Worm (Caenorhabditis elegans) whole organism, L4 larva: ENCODE data around the gene puf-8.
A peak's percentile ranks its signal among the peaks of the same experiment; 100 is the strongest.

ENCODE experiments used
- D1046.2 ChIP-seq: fragments of 200-800 bp; sonication (Bioruptor generic); IDR thresholded peaks from 2 replicates; pipeline ENCODE4 v1.3.6; 2022; ENCODE audit warnings: missing genetic modification characterization, missing compliant biosample characterization
- F10B5.3 ChIP-seq: sonication (generic microtip); optimal IDR thresholded peaks from 2 replicates; lab custom pipeline; 2016; ENCODE audit warnings: mild to moderate bottlenecking, missing genetic modification characterization, missing compliant biosample characterization
- F26F4.8 ChIP-seq: fragments of 200-800 bp; sonication (Bioruptor generic); conservative IDR thresholded peaks from 2 replicates; pipeline ENCODE4 v1.3.6; 2022; ENCODE audit warnings: missing genetic modification characterization, missing compliant biosample characterization
- F37D6.2 ChIP-seq: sonication (generic microtip); optimal IDR thresholded peaks from 2 replicates; lab custom pipeline; 2016; ENCODE audit warnings: mild to moderate bottlenecking, missing genetic modification characterization, missing compliant biosample characterization
- T20F7.1 ChIP-seq: fragments of 200-800 bp; sonication (Bioruptor generic); optimal IDR thresholded peaks from 2 replicates; lab custom pipeline; 2018; ENCODE audit warnings: mild to moderate bottlenecking, missing genetic modification characterization, missing compliant biosample characterization
- Y105C5A.15 ChIP-seq: fragments of 200-800 bp; sonication (Bioruptor generic); IDR thresholded peaks from 2 replicates; pipeline ENCODE4 v1.3.6; 2022; ENCODE audit warnings: missing genetic modification characterization, missing compliant biosample characterization
- Y5F2A.4 ChIP-seq: fragments of 200-800 bp; sonication (Bioruptor generic); optimal IDR thresholded peaks from 2 replicates; lab custom pipeline; 2018; ENCODE audit warnings: mild to moderate bottlenecking, missing genetic modification characterization, missing compliant biosample characterization
- Y75B8A.6 ChIP-seq: fragments of 200-800 bp; sonication (Bioruptor generic); IDR thresholded peaks from 2 replicates; pipeline ENCODE4 v1.3.6; 2022; ENCODE audit warnings: missing genetic modification reagents, missing genetic modification characterization, missing compliant biosample characterization
- ZK337.2 ChIP-seq: fragments of 200-800 bp; sonication (Bioruptor generic); IDR thresholded peaks from 2 replicates; pipeline ENCODE4 v1.3.6; 2022; ENCODE audit warnings: missing genetic modification reagents, missing genetic modification characterization, missing compliant biosample characterization
- aha-1 ChIP-seq: fragments of 150-350 bp; peaks from one replicate; lab custom pipeline; 2014; ENCODE audit warnings: missing biosample characterization, missing genetic modification characterization
- aly-2 ChIP-seq: sonication (generic microtip); optimal IDR thresholded peaks from 2 replicates; lab custom pipeline; 2018; ENCODE audit warnings: missing biosample characterization, missing genetic modification characterization
- attf-4 ChIP-seq: sonication (generic microtip); optimal IDR thresholded peaks from 3 replicates; lab custom pipeline; 2017; ENCODE audit warnings: missing biosample characterization, missing genetic modification characterization
- ceh-20 ChIP-seq: fragments of 200-800 bp; sonication (Bioruptor generic); IDR thresholded peaks from 2 replicates; pipeline ENCODE4 v1.3.6; 2022; ENCODE audit warnings: missing genetic modification reagents, missing genetic modification characterization, missing compliant biosample characterization
- ceh-28 ChIP-seq: fragments of 150-350 bp; optimal IDR thresholded peaks from 2 replicates; lab custom pipeline; 2014; ENCODE audit warnings: missing biosample characterization, missing genetic modification reagents, missing genetic modification characterization
- ctbp-1 ChIP-seq: fragments of 200-800 bp; sonication (Bioruptor generic); IDR thresholded peaks from 2 replicates; pipeline ENCODE4 v1.3.6; 2022; ENCODE audit warnings: missing genetic modification reagents, missing genetic modification characterization, missing compliant biosample characterization
- daf-12 ChIP-seq: fragments of 150-350 bp; optimal IDR thresholded peaks from 2 replicates; lab custom pipeline; 2014; ENCODE audit warnings: missing biosample characterization, missing genetic modification reagents, missing genetic modification characterization
- daf-8 ChIP-seq: fragments of 200-800 bp; sonication (Bioruptor generic); IDR thresholded peaks from 2 replicates; pipeline ENCODE4 v1.3.6; 2022; ENCODE audit warnings: missing genetic modification characterization, missing compliant biosample characterization
- dmd-6 ChIP-seq: fragments of 200-800 bp; sonication (Bioruptor generic); IDR thresholded peaks from 2 replicates; pipeline ENCODE4 v1.3.6; 2022; ENCODE audit warnings: missing genetic modification reagents, missing genetic modification characterization, missing compliant biosample characterization
- dmd-9 ChIP-seq: fragments of 200-800 bp; sonication (Bioruptor generic); IDR thresholded peaks from 2 replicates; pipeline ENCODE4 v1.3.6; 2022; ENCODE audit warnings: missing genetic modification reagents, missing genetic modification characterization, missing compliant biosample characterization
- egl-43 ChIP-seq: fragments of 200-800 bp; sonication (Bioruptor generic); IDR thresholded peaks from 2 replicates; pipeline ENCODE4 v1.3.6; 2022; ENCODE audit warnings: missing genetic modification reagents, missing genetic modification characterization, missing compliant biosample characterization
- fkh-10 ChIP-seq: fragments of 150-350 bp; optimal IDR thresholded peaks from 2 replicates; lab custom pipeline; 2014; ENCODE audit warnings: missing biosample characterization, missing genetic modification reagents, missing genetic modification characterization
- gei-8 ChIP-seq: fragments of 200-800 bp; sonication (Bioruptor generic); optimal IDR thresholded peaks from 2 replicates; lab custom pipeline; 2018; ENCODE audit warnings: mild to moderate bottlenecking, missing genetic modification characterization, missing compliant biosample characterization
- hif-1 ChIP-seq, 2 experiments: sonication (generic microtip); optimal IDR thresholded peaks; 2 replicates each; lab custom pipeline; 2016 to 2017; ENCODE audit warnings: missing compliant biosample characterization in 2 of 2, missing genetic modification characterization in 2 of 2, missing genetic modification reagents in 2 of 2, missing genotype in 2 of 2, mild to moderate bottlenecking in 1 of 2
- hlh-11 ChIP-seq: fragments of 200-800 bp; sonication (Bioruptor generic); optimal IDR thresholded peaks from 2 replicates; lab custom pipeline; 2018; ENCODE audit warnings: mild to moderate bottlenecking, missing genetic modification characterization, missing compliant biosample characterization
- hlh-30 ChIP-seq: sonication (generic microtip); optimal IDR thresholded peaks from 2 replicates; lab custom pipeline; 2017; ENCODE audit warnings: antibody characterized with exemption, mild to moderate bottlenecking, missing genetic modification characterization, missing compliant biosample characterization; ENCODE audit not compliant: insufficient read depth
- lin-1 ChIP-seq: fragments of 200-800 bp; sonication (Bioruptor generic); IDR thresholded peaks from 2 replicates; pipeline ENCODE4 v1.3.6; 2022; ENCODE audit warnings: missing genetic modification reagents, missing genetic modification characterization, missing compliant biosample characterization
- lin-13 ChIP-seq: fragments of 150-350 bp; optimal IDR thresholded peaks from 2 replicates; lab custom pipeline; 2014; ENCODE audit warnings: missing biosample characterization, missing genetic modification reagents, missing genetic modification characterization
- lsy-2 ChIP-seq, 2 experiments: fragments of 150-350 bp in 1 of 2; sonication (generic microtip) in 1 of 2; optimal IDR thresholded peaks; 2 replicates each; lab custom pipeline; 2014 to 2017; ENCODE audit warnings: missing biosample characterization in 2 of 2, missing genetic modification characterization in 2 of 2
- madf-5 ChIP-seq, 2 experiments: fragments of 200-800 bp; sonication (Bioruptor generic); IDR thresholded peaks; 2 replicates each; pipeline ENCODE4 v1.3.6; 2022; ENCODE audit warnings: missing compliant biosample characterization in 2 of 2, missing genetic modification characterization in 2 of 2
- madf-9 ChIP-seq: fragments of 200-800 bp; sonication (Bioruptor generic); conservative IDR thresholded peaks from 2 replicates; pipeline ENCODE4 v1.3.6; 2022; ENCODE audit warnings: missing genetic modification reagents, missing genetic modification characterization, missing compliant biosample characterization
- mdl-1 ChIP-seq, 2 experiments: fragments of 150-350 bp in 1 of 2; sonication (generic microtip) in 1 of 2; optimal IDR thresholded peaks; 2 replicates each; lab custom pipeline; 2014 to 2017; ENCODE audit warnings: missing biosample characterization in 2 of 2, missing genetic modification characterization in 2 of 2
- mep-1 ChIP-seq: fragments of 150-350 bp; sonication (generic microtip); optimal IDR thresholded peaks from 3 replicates; lab custom pipeline; 2014; ENCODE audit warnings: missing biosample characterization, missing genetic modification characterization
- mes-2 ChIP-seq: sonication (generic microtip); optimal IDR thresholded peaks from 2 replicates; lab custom pipeline; 2016; ENCODE audit warnings: missing genotype, mild to moderate bottlenecking, missing genetic modification characterization, missing compliant biosample characterization; ENCODE audit not compliant: poor library complexity, severe bottlenecking
- mxl-3 ChIP-seq: fragments of 200-800 bp; sonication (Bioruptor generic); optimal IDR thresholded peaks from 2 replicates; lab custom pipeline; 2018; ENCODE audit warnings: mild to moderate bottlenecking, missing genetic modification characterization, missing compliant biosample characterization
- nhr-10 ChIP-seq: fragments of 150-350 bp; optimal IDR thresholded peaks from 2 replicates; lab custom pipeline; 2014; ENCODE audit warnings: missing biosample characterization, missing genetic modification characterization
- nhr-11 ChIP-seq: fragments of 150-350 bp; optimal IDR thresholded peaks from 2 replicates; lab custom pipeline; 2014; ENCODE audit warnings: missing biosample characterization, missing genetic modification characterization
- php-3 ChIP-seq: fragments of 200-800 bp; sonication (Bioruptor generic); IDR thresholded peaks from 2 replicates; pipeline ENCODE4 v1.3.6; 2022; ENCODE audit warnings: missing genetic modification reagents, missing genetic modification characterization, missing compliant biosample characterization
- pqm-1 ChIP-seq: sonication (generic microtip); optimal IDR thresholded peaks from 2 replicates; lab custom pipeline; 2017; ENCODE audit warnings: missing biosample characterization, missing genetic modification characterization
- set-16 ChIP-seq: fragments of 200-800 bp; sonication (Bioruptor generic); IDR thresholded peaks from 2 replicates; pipeline ENCODE4 v1.3.6; 2022; ENCODE audit warnings: missing genetic modification reagents, missing genetic modification characterization, missing compliant biosample characterization
- snpc-1.2 ChIP-seq: fragments of 200-800 bp; sonication (Bioruptor generic); IDR thresholded peaks from 2 replicates; pipeline ENCODE4 v1.3.6; 2022; ENCODE audit warnings: missing genetic modification reagents, missing genetic modification characterization, missing compliant biosample characterization
- spr-1 ChIP-seq: sonication (generic microtip); optimal IDR thresholded peaks from 2 replicates; lab custom pipeline; 2016; ENCODE audit warnings: mild to moderate bottlenecking, missing genetic modification characterization, missing compliant biosample characterization
- tra-1 ChIP-seq: fragments of 200-800 bp; sonication (Bioruptor generic); IDR thresholded peaks from 2 replicates; pipeline ENCODE4 v1.3.6; 2022; ENCODE audit warnings: missing genetic modification reagents, missing genetic modification characterization, missing compliant biosample characterization
- unc-130 ChIP-seq: sonication (generic microtip); optimal IDR thresholded peaks from 2 replicates; lab custom pipeline; 2016; ENCODE audit warnings: missing genetic modification reagents, missing genetic modification characterization, missing compliant biosample characterization
- vab-7 ChIP-seq: fragments of 200-800 bp; sonication (Bioruptor generic); IDR thresholded peaks from 2 replicates; pipeline ENCODE4 v1.3.6; 2022; ENCODE audit warnings: missing genetic modification reagents, missing genetic modification characterization, missing compliant biosample characterization
- zfp-2 ChIP-seq: sonication (generic microtip); optimal IDR thresholded peaks from 2 replicates; lab custom pipeline; 2016; ENCODE audit warnings: mild to moderate bottlenecking, missing genetic modification characterization, missing compliant biosample characterization
- zip-2 ChIP-seq: fragments of 150-350 bp; optimal IDR thresholded peaks from 2 replicates; lab custom pipeline; 2014; ENCODE audit warnings: missing biosample characterization, missing genetic modification characterization
- ztf-7 ChIP-seq: fragments of 150-350 bp; optimal IDR thresholded peaks from 2 replicates; lab custom pipeline; 2014; ENCODE audit warnings: missing biosample characterization, missing genetic modification characterization

Gene puf-8

ce11 chrII:7326199-7326598 lies 28.2 kb upstream of the puf-8 start:
- TF ChIP-seq aha-1 (tag; lab: Kevin White, UChicago): peak; percentile 71
- TF ChIP-seq zip-2 (tag; lab: Kevin White, UChicago): no peak
- peak; percentile 22 for TF ChIP-seq fkh-10 (GFP tag; lab: Kevin White, UChicago)

ce11 chrII:7325063-7325480 lies 27.0 kb upstream of the puf-8 start:
- TF ChIP-seq mep-1 (tag; lab: Kevin White, UChicago) (peak; percentile 33), Y105C5A.15 (no peak), mdl-1 (tag; optimal IDR thresholded peaks at IDR 0.05; lab: Kevin White, UChicago) (peak in 1 of 2 experiments; percentile 40), nhr-11 (tag; lab: Kevin White, UChicago) (peak; percentile 19), lin-1 (GFP tag; lab: Robert Waterston, UW) (no peak), fkh-10 (GFP tag; lab: Kevin White, UChicago) (peak; percentile 50), pqm-1 (tag; lab: Kevin White, UChicago) (no peak), daf-12 (tag; lab: Kevin White, UChicago) (no peak), dmd-6 (GFP tag; lab: Robert Waterston, UW) (peak; percentile 29; the same call in 1 of the 2 replicates), madf-9 (GFP tag; lab: Robert Waterston, UW) (no peak), hlh-30 (peak; percentile 45), hif-1 (tag; optimal IDR thresholded peaks at IDR 0.05; lab: Kevin White, UChicago) (peak in 1 of 2 experiments; percentile 61), php-3 (GFP tag; lab: Robert Waterston, UW) (0 out of 2 replicates have a peak, but pooled peaks have one; percentile 7), F37D6.2 (tag; lab: Kevin White, UChicago) (no peak), hlh-11 (tag; lab: Kevin White, UChicago) (peak; percentile 30), ctbp-1 (GFP tag; lab: Robert Waterston, UW) (peak; percentile 62), zfp-2 (tag; lab: Kevin White, UChicago) (no peak), lsy-2 (tag; optimal IDR thresholded peaks at IDR 0.05; lab: Kevin White, UChicago) (peak in 1 of 2 experiments; percentile 53), ceh-20 (GFP tag; lab: Robert Waterston, UW) (peak; percentile 48; the same call in 1 of the 2 replicates), attf-4 (tag; lab: Kevin White, UChicago) (no peak), madf-5 (GFP tag; IDR thresholded peaks at IDR 0.05; lab: Robert Waterston, UW) (no peak)

ce11 chrII:7323925-7324324 lies 25.9 kb upstream of the puf-8 start, which contains the start of gene F21D12.3:
Gene F21D12.3 (minus strand): TSS chrII:7324025.
- TF ChIP-seq aly-2 (tag; lab: Kevin White, UChicago) (no peak), ztf-7 (tag; lab: Kevin White, UChicago) (no peak), F37D6.2 (tag; lab: Kevin White, UChicago) (no peak), Y75B8A.6 (GFP tag; lab: Robert Waterston, UW) (no peak), T20F7.1 (GFP tag; lab: Kevin White, UChicago) (no peak), mxl-3 (GFP tag; lab: Kevin White, UChicago) (no peak), snpc-1.2 (GFP tag; lab: Robert Waterston, UW) (no peak), daf-8 (GFP tag; lab: Robert Waterston, UW) (no peak), hlh-30 (peak; percentile 24), nhr-10 (no peak), Y5F2A.4 (GFP tag; lab: Kevin White, UChicago) (no peak), tra-1 (GFP tag; lab: Robert Waterston, UW) (no peak), lsy-2 (tag; optimal IDR thresholded peaks at IDR 0.05; lab: Kevin White, UChicago) (no peak), dmd-6 (GFP tag; lab: Robert Waterston, UW) (0 out of 2 replicates have a peak, but pooled peaks have one; percentile 12), madf-9 (GFP tag; lab: Robert Waterston, UW) (0 out of 2 replicates have a peak, but pooled peaks have one; percentile 50), D1046.2 (GFP tag; lab: Robert Waterston, UW) (no peak), vab-7 (GFP tag; lab: Robert Waterston, UW) (no peak), F10B5.3 (no peak), egl-43 (GFP tag; lab: Robert Waterston, UW) (0 out of 2 replicates have a peak, but pooled peaks have one; percentile 8), F26F4.8 (no peak), lin-13 (GFP tag; lab: Kevin White, UChicago) (no peak), mes-2 (tag; lab: Kevin White, UChicago) (peak; percentile 8), gei-8 (GFP tag; lab: Kevin White, UChicago) (no peak), set-16 (GFP tag; lab: Robert Waterston, UW) (no peak), spr-1 (tag; lab: Kevin White, UChicago) (no peak), ZK337.2 (GFP tag; lab: Robert Waterston, UW) (no peak), ceh-28 (tag; lab: Kevin White, UChicago) (no peak), unc-130 (GFP tag; lab: Kevin White, UChicago) (no peak), dmd-9 (GFP tag; lab: Robert Waterston, UW) (no peak), ceh-20 (GFP tag; lab: Robert Waterston, UW) (no peak)
